Worm (Caenorhabditis elegans): ENCODE measurements around the gene Y6G8.15.

Y6G8.15 gene

DNA sequence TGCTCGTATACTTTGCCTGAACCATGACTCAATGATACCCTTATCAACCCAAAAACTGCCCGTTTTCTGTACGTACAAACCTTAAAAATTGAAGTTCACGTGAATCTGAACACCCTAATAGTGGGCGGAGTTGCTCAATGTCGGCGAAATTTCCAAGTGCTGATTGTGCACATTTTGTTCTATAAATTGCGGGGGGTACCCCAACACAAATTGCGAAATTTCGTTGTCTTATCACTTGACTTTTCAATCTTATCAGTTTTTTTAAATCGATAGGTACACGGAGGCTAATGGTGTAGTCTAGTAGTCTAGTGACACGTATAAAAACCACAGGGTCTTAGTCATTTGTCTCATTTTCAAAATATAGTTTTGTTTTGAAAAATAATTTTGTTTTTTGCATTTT is 48.8 kb upstream of the Y6G8.15 start, which contains the start of gene fbxa-108 (continued):
- TF ChIP-seq cebp-2 (GFP tag; IDR thresholded peaks at IDR 0.05) = no peak
- TF ChIP-seq attf-3 (GFP tag; conservative IDR thresholded peaks at IDR 0.05) = no peak
- no peak for TF ChIP-seq C06A6.2 (GFP tag; conservative IDR thresholded peaks at IDR 0.05)
- TF ChIP-seq aptf-2 (GFP tag; conservative IDR thresholded peaks at IDR 0.05) = no peak
- TF ChIP-seq ets-4 (GFP tag; optimal IDR thresholded peaks at IDR 0.05) = peak; percentile 67
- no peak for TF ChIP-seq rpc-1 (optimal IDR thresholded peaks at IDR 0.05)
- no peak for TF ChIP-seq rpc-1 (tag; optimal IDR thresholded peaks at IDR 0.05)
- TF ChIP-seq F52B5.7 (tag; optimal IDR thresholded peaks at IDR 0.05) = no peak
- no peak for TF ChIP-seq rec-8 (tag; optimal IDR thresholded peaks at IDR 0.05)

DNA sequence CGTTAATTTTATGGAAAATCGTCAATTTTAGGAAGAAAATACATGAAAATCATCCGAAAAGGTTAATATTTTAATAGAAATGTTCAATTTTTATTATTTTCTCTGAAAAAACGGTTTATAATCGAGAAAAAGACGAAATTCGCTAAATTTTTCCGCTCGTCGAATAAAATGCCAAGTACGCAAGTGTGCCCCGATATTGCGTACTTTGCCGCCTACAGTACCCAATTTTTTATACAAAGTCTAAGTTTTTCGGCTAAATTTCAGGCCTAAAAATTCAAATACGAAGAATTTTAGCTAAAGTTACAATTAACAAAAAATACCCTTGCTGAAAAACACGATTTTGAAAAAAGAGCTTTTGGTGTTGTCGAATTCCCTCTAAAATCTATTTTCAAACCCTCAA is 48.4 kb upstream of the Y6G8.15 start:
- TF ChIP-seq sptf-2 (GFP tag; optimal IDR thresholded peaks at IDR 0.05) = no peak
- TF ChIP-seq snpc-4 (GFP tag; optimal IDR thresholded peaks at IDR 0.05) = no peak
- no peak for TF ChIP-seq snpc-4 (tag; optimal IDR thresholded peaks at IDR 0.05)
- TF ChIP-seq ets-4 (GFP tag; optimal IDR thresholded peaks at IDR 0.05) = no peak
- TF ChIP-seq hmg-20 (GFP tag; IDR thresholded peaks at IDR 0.05) = no peak
- no peak for TF ChIP-seq T07F8.4 (tag; optimal IDR thresholded peaks at IDR 0.05)
- no peak for TF ChIP-seq ztf-18 (tag; optimal IDR thresholded peaks at IDR 0.05)
- TF ChIP-seq ceh-79 (tag; optimal IDR thresholded peaks at IDR 0.05) = no peak
- TF ChIP-seq D2030.7 (GFP tag; IDR thresholded peaks at IDR 0.05) = peak; percentile 48
- TF ChIP-seq xnd-1 (tag; optimal IDR thresholded peaks at IDR 0.05) = peak; percentile 56
- TF ChIP-seq chd-7 (tag; optimal IDR thresholded peaks at IDR 0.05) = no peak
- no peak for TF ChIP-seq mcd-1 (GFP tag; IDR thresholded peaks at IDR 0.05)
- no peak for TF ChIP-seq hsf-1 (GFP tag; IDR thresholded peaks at IDR 0.05)
- peak; percentile 88 for TF ChIP-seq lsl-1 (GFP tag; optimal IDR thresholded peaks at IDR 0.05)
- no peak for TF ChIP-seq egrh-3 (GFP tag; IDR thresholded peaks at IDR 0.05)
- peak; percentile 63 for TF ChIP-seq madf-6 (GFP tag; IDR thresholded peaks at IDR 0.05)
- TF ChIP-seq dox-1 (GFP tag; IDR thresholded peaks at IDR 0.05) = no peak
- no peak for TF ChIP-seq lin-54 (GFP tag; optimal IDR thresholded peaks at IDR 0.05)
- TF ChIP-seq attf-5 (GFP tag; optimal IDR thresholded peaks at IDR 0.05) = no peak
- TF ChIP-seq ceh-91 (GFP tag; IDR thresholded peaks at IDR 0.05) = 0 out of 2 replicates have a peak, but pooled peaks have one; percentile 16
- TF ChIP-seq bed-1 (GFP tag; IDR thresholded peaks at IDR 0.05) = no peak

DNA sequence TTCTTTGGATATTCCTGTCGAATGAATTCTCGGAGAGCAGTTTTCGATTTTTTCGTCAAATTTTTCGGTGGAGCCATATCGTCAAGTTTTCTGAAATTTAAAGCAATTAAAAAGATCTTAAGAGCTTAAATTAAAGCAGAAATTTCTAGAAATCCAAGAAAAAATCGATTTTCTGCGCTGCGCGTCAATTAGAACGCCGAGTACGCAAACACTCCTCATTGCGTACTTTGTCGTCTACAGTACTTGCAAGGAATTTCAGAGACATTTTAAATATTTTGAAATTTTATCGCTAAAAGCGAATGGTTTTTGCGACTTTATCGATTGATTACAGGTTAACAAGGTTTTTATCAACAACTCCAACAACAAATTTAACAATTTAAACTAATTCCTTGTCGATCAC is 44.8 kb upstream of the Y6G8.15 start:
- TF ChIP-seq snpc-4 (GFP tag; optimal IDR thresholded peaks at IDR 0.05) (no peak), snpc-4 (tag; optimal IDR thresholded peaks at IDR 0.05) (no peak), F49E8.2 (tag; optimal IDR thresholded peaks at IDR 0.05; ENCODE audit: insufficient read depth) (peak; percentile 2), athp-1 (tag; optimal IDR thresholded peaks at IDR 0.05) (no peak), rcor-1 (GFP tag; IDR thresholded peaks at IDR 0.05) (no peak), bed-2 (GFP tag; IDR thresholded peaks at IDR 0.05) (no peak), nhr-179 (tag; optimal IDR thresholded peaks at IDR 0.05) (no peak), D2030.7 (GFP tag; IDR thresholded peaks at IDR 0.05) (peak; percentile 48; the same call in 1 of the 2 replicates), hlh-26 (GFP tag; conservative IDR thresholded peaks at IDR 0.05) (no peak), lsl-1 (GFP tag; optimal IDR thresholded peaks at IDR 0.05) (peak; percentile 75), lin-40 (tag; optimal IDR thresholded peaks at IDR 0.05) (no peak), repo-1 (tag; optimal IDR thresholded peaks at IDR 0.05) (no peak), lin-26 (GFP tag; IDR thresholded peaks at IDR 0.05) (no peak), hsf-1 (GFP tag; IDR thresholded peaks at IDR 0.05) (0 out of 2 replicates have a peak, but pooled peaks have one; percentile 25), tlf-1 (GFP tag; optimal IDR thresholded peaks at IDR 0.05) (no peak), lin-35 (GFP tag; optimal IDR thresholded peaks at IDR 0.05) (no peak), let-607 (tag; optimal IDR thresholded peaks at IDR 0.05) (no peak), ceh-27 (GFP tag; optimal IDR thresholded peaks at IDR 0.05) (no peak), die-1 (tag; optimal IDR thresholded peaks at IDR 0.05) (no peak), madf-6 (GFP tag; IDR thresholded peaks at IDR 0.05) (peak; percentile 64), K12H6.12 (tag; optimal IDR thresholded peaks at IDR 0.05) (no peak), bed-1 (GFP tag; IDR thresholded peaks at IDR 0.05) (no peak), ceh-79 (tag; optimal IDR thresholded peaks at IDR 0.05) (no peak)
